Fruit fly (Drosophila melanogaster) whole organism, wandering third instar larva: Measurements from ENCODE around the gene CG17258.

Experiments used
- OdsH ChIP-seq: fragments of 200-800 bp; sonication (Bioruptor generic); optimal IDR thresholded peaks from 2 replicates; lab custom pipeline; 2016; ENCODE audit warnings: missing biosample characterization, mild to moderate bottlenecking, missing genetic modification characterization
- lola ChIP-seq: fragments of >200 bp; optimal IDR thresholded peaks from 2 replicates; lab custom pipeline; 2017; ENCODE audit warnings: missing biosample characterization, missing genetic modification characterization

- TF ChIP-seq lola (GFP tag; lab: Kevin White, UChicago) (no peak), OdsH (GFP tag; lab: Kevin White, UChicago) (no peak)
Observed at dm6 chr2L:3083510-3083909, 48.4 kb upstream of the CG17258 start.
